Fruit fly (Drosophila melanogaster) whole organism, embryonic: ENCODE data around the gene CSN1b.

ENCODE experiments used
- CG11695 ChIP-seq: fragments of 200-800 bp; sonication (Bioruptor generic); IDR thresholded peaks from 3 replicates; pipeline ENCODE4 v1.3.6; 2022; ENCODE audit warnings: missing biosample characterization, missing genetic modification characterization
- CG11723 ChIP-seq: fragments of 200-800 bp; sonication (Bioruptor generic); optimal IDR thresholded peaks from 2 replicates; lab custom pipeline; 2017; ENCODE audit warnings: missing biosample characterization, mild to moderate bottlenecking, missing genetic modification characterization
- CG12219 ChIP-seq: fragments of 200-800 bp; sonication (Bioruptor generic); optimal IDR thresholded peaks from 3 replicates; lab custom pipeline; 2018; ENCODE audit warnings: missing biosample characterization, mild to moderate bottlenecking, missing genetic modification characterization
- CG12769 ChIP-seq: fragments of 200-800 bp; sonication (Bioruptor generic); optimal IDR thresholded peaks from 2 replicates; lab custom pipeline; 2019; ENCODE audit warnings: missing biosample characterization, mild to moderate bottlenecking, missing genetic modification characterization, moderate library complexity
- CG13775 ChIP-seq: fragments of 200-800 bp; sonication (Bioruptor generic); optimal IDR thresholded peaks from 3 replicates; lab custom pipeline; 2017; ENCODE audit warnings: missing biosample characterization, mild to moderate bottlenecking, missing genetic modification characterization
- CG14710 ChIP-seq: fragments of 200-800 bp; sonication (Bioruptor generic); optimal IDR thresholded peaks from 3 replicates; lab custom pipeline; 2019; ENCODE audit warnings: missing biosample characterization, mild to moderate bottlenecking, missing genetic modification characterization, moderate library complexity
- CG15696 ChIP-seq: fragments of 200-800 bp; sonication (Bioruptor generic); optimal IDR thresholded peaks from 2 replicates; lab custom pipeline; 2019; ENCODE audit warnings: missing biosample characterization, mild to moderate bottlenecking, missing genetic modification characterization, moderate library complexity
- CG1602 ChIP-seq: fragments of 200-800 bp; sonication (Bioruptor generic); optimal IDR thresholded peaks from 3 replicates; lab custom pipeline; 2016; ENCODE audit warnings: missing biosample characterization, missing genetic modification characterization
- CG1647 ChIP-seq: fragments of 200-800 bp; sonication (Bioruptor generic); optimal IDR thresholded peaks from 3 replicates; lab custom pipeline; 2016; ENCODE audit warnings: missing biosample characterization, missing genetic modification characterization
- CG17328 ChIP-seq: fragments of 200-800 bp; sonication (Bioruptor generic); IDR thresholded peaks from 2 replicates; pipeline ENCODE4 v1.3.6; 2022; ENCODE audit warnings: missing biosample characterization, missing genetic modification characterization
- CG17361 ChIP-seq: fragments of 200-800 bp; sonication (Bioruptor generic); IDR thresholded peaks from 3 replicates; pipeline ENCODE4 v1.3.6; 2022; ENCODE audit warnings: missing biosample characterization, missing genetic modification characterization
- CG18599 ChIP-seq: fragments of 200-800 bp; sonication (Bioruptor generic); optimal IDR thresholded peaks from 3 replicates; lab custom pipeline; 2017; ENCODE audit warnings: missing biosample characterization, missing genetic modification characterization, mild to moderate bottlenecking, moderate library complexity, missing genetic modification reagents
- CG2116 ChIP-seq: fragments of 200-800 bp; sonication (Bioruptor generic); optimal IDR thresholded peaks from 3 replicates; lab custom pipeline; 2018; ENCODE audit warnings: missing biosample characterization, mild to moderate bottlenecking, missing genetic modification characterization
- CG2120 ChIP-seq: fragments of 200-800 bp; sonication (Bioruptor generic); optimal IDR thresholded peaks from 3 replicates; lab custom pipeline; 2016; ENCODE audit warnings: missing biosample characterization, missing genetic modification characterization
- CG2712 ChIP-seq: fragments of 200-800 bp; optimal IDR thresholded peaks from 3 replicates; lab custom pipeline; 2019; ENCODE audit warnings: missing biosample characterization, mild to moderate bottlenecking, missing genetic modification characterization, moderate library complexity
- CG31365 ChIP-seq: fragments of 200-800 bp; sonication (Bioruptor generic); optimal IDR thresholded peaks from 2 replicates; lab custom pipeline; 2018; ENCODE audit warnings: missing biosample characterization, mild to moderate bottlenecking, missing genetic modification characterization
- CG3726 ChIP-seq: fragments of 200-800 bp; sonication (Bioruptor generic); IDR thresholded peaks from 3 replicates; pipeline ENCODE4, ENCODE4 v1.3.6; 2022; ENCODE audit warnings: missing biosample characterization, missing genetic modification characterization
- CG3847 ChIP-seq: fragments of 200-800 bp; sonication (Bioruptor generic); IDR thresholded peaks from 2 replicates; pipeline ENCODE4 v1.3.6; 2022; ENCODE audit warnings: missing biosample characterization, missing genetic modification characterization
- CG7786 ChIP-seq: fragments of 200-800 bp; sonication (Bioruptor generic); optimal IDR thresholded peaks from 2 replicates; lab custom pipeline; 2016; ENCODE audit warnings: missing biosample characterization, missing genetic modification characterization
- CG7928 ChIP-seq: fragments of 200-800 bp; sonication (Bioruptor generic); optimal IDR thresholded peaks from 2 replicates; lab custom pipeline; 2017; ENCODE audit warnings: missing biosample characterization, mild to moderate bottlenecking, missing genetic modification characterization
- CkIIα-i1 ChIP-seq: fragments of 200-800 bp; sonication (Bioruptor generic); IDR thresholded peaks from 2 replicates; pipeline ENCODE4 v1.3.6; 2022; ENCODE audit warnings: missing biosample characterization, missing genetic modification characterization
- H2.0 ChIP-seq: fragments of 200-800 bp; sonication (Bioruptor generic); IDR thresholded peaks from 2 replicates; pipeline ENCODE4 v1.3.6; 2022; ENCODE audit warnings: missing biosample characterization, missing genetic modification characterization
- Hr51 ChIP-seq, 2 experiments: fragments of 200-800 bp; sonication (Bioruptor generic); optimal IDR thresholded peaks; 2 replicates in 1 of 2; 3 replicates in 1 of 2; lab custom pipeline; 2016 to 2018; ENCODE audit warnings: missing biosample characterization in 2 of 2, missing genetic modification characterization in 2 of 2, mild to moderate bottlenecking in 1 of 2, moderate library complexity in 1 of 2
- Med ChIP-seq: fragments of 200-800 bp; sonication (Bioruptor generic); peaks from one replicate; lab custom pipeline; 2016; ENCODE audit warnings: missing biosample characterization, missing genetic modification characterization, mild to moderate bottlenecking, inconsistent platforms, moderate library complexity
- Mrtf ChIP-seq: fragments of 200-800 bp; sonication (Bioruptor generic); IDR thresholded peaks from 3 replicates; pipeline ENCODE4 v1.3.6; 2022; ENCODE audit warnings: missing biosample characterization, missing genetic modification characterization
- NK7.1 ChIP-seq: fragments of 200-800 bp; sonication (Bioruptor generic); optimal IDR thresholded peaks from 3 replicates; lab custom pipeline; 2016; ENCODE audit warnings: missing biosample characterization, missing genetic modification characterization
- PHDP ChIP-seq: fragments of 200-800 bp; sonication (Bioruptor generic); optimal IDR thresholded peaks from 3 replicates; lab custom pipeline; 2018; ENCODE audit warnings: missing biosample characterization, mild to moderate bottlenecking, missing genetic modification characterization, moderate library complexity
- Ptx1 ChIP-seq: fragments of 200-800 bp; sonication (Bioruptor generic); IDR thresholded peaks from 2 replicates; pipeline ENCODE4 v1.3.6; 2022; ENCODE audit warnings: missing biosample characterization, missing genetic modification characterization
- Sry-δ ChIP-seq: fragments of 200-800 bp; sonication (Bioruptor generic); optimal IDR thresholded peaks from 2 replicates; lab custom pipeline; 2016; ENCODE audit warnings: missing biosample characterization, missing genetic modification characterization
- Vsx1 ChIP-seq: fragments of 200-800 bp; sonication (Bioruptor generic); optimal IDR thresholded peaks from 2 replicates; lab custom pipeline; 2017; ENCODE audit warnings: missing biosample characterization, mild to moderate bottlenecking, missing genetic modification characterization, missing genetic modification reagents
- ap ChIP-seq: fragments of 200-800 bp; sonication (Bioruptor generic); IDR thresholded peaks from 2 replicates; pipeline ENCODE4 v1.3.6; 2022; ENCODE audit warnings: missing biosample characterization, missing genetic modification characterization
- cwo ChIP-seq: fragments of 200-800 bp; sonication (Bioruptor generic); optimal IDR thresholded peaks from 3 replicates; lab custom pipeline; 2017; ENCODE audit warnings: missing biosample characterization, missing genetic modification characterization, mild to moderate bottlenecking, moderate library complexity, missing genetic modification reagents
- dati ChIP-seq: fragments of 200-800 bp; sonication (Bioruptor generic); IDR thresholded peaks from 2 replicates; pipeline ENCODE4 v1.3.6; 2022; ENCODE audit warnings: missing biosample characterization, missing genetic modification characterization
- dmrt11E ChIP-seq: fragments of 200-800 bp; sonication (Bioruptor generic); optimal IDR thresholded peaks from 3 replicates; lab custom pipeline; 2018; ENCODE audit warnings: missing biosample characterization, mild to moderate bottlenecking, missing genetic modification characterization, moderate library complexity
- dmrt99B ChIP-seq: fragments of 200-800 bp; sonication (Bioruptor generic); optimal IDR thresholded peaks from 2 replicates; lab custom pipeline; 2018; ENCODE audit warnings: missing biosample characterization, mild to moderate bottlenecking, missing genetic modification characterization, moderate library complexity
- dysf ChIP-seq: fragments of 200-800 bp; sonication (Bioruptor generic); IDR thresholded peaks from 3 replicates; pipeline ENCODE4 v1.3.6; 2022; ENCODE audit warnings: missing biosample characterization, missing genetic modification characterization
- fru ChIP-seq: fragments of >200 bp; optimal IDR thresholded peaks from 2 replicates; lab custom pipeline; 2017
- gro ChIP-seq: fragments of 200-800 bp; sonication (Bioruptor generic); optimal IDR thresholded peaks from 2 replicates; lab custom pipeline; 2016; ENCODE audit warnings: missing biosample characterization, missing genetic modification characterization
- ind ChIP-seq: fragments of 200-800 bp; sonication (Bioruptor generic); optimal IDR thresholded peaks from 3 replicates; lab custom pipeline; 2016; ENCODE audit warnings: missing biosample characterization, missing genetic modification characterization
- luna ChIP-seq: fragments of 200-800 bp; sonication (Bioruptor generic); optimal IDR thresholded peaks from 2 replicates; lab custom pipeline; 2016; ENCODE audit warnings: missing biosample characterization, missing genetic modification characterization
- pho ChIP-seq: fragments of 200-800 bp; sonication (Bioruptor generic); optimal IDR thresholded peaks from 2 replicates; lab custom pipeline; 2016; ENCODE audit warnings: missing biosample characterization, missing genetic modification characterization
- salm ChIP-seq: fragments of 200-800 bp; sonication (Bioruptor generic); optimal IDR thresholded peaks from 2 replicates; lab custom pipeline; 2018; ENCODE audit warnings: missing biosample characterization, mild to moderate bottlenecking, missing genetic modification characterization
- schlank ChIP-seq: fragments of 200-800 bp; sonication (Bioruptor generic); optimal IDR thresholded peaks from 2 replicates; lab custom pipeline; 2018; ENCODE audit warnings: missing biosample characterization, mild to moderate bottlenecking, missing genetic modification characterization
- scrt ChIP-seq: fragments of 200-800 bp; sonication (Bioruptor generic); optimal IDR thresholded peaks from 2 replicates; lab custom pipeline; 2018; ENCODE audit warnings: missing biosample characterization, mild to moderate bottlenecking, missing genetic modification characterization, moderate library complexity
- slou ChIP-seq: fragments of 200-800 bp; sonication (Bioruptor generic); optimal IDR thresholded peaks from 3 replicates; lab custom pipeline; 2016; ENCODE audit warnings: missing biosample characterization, missing genetic modification characterization
- sug ChIP-seq: fragments of 200-800 bp; optimal IDR thresholded peaks from 2 replicates; lab custom pipeline; 2019; ENCODE audit warnings: missing biosample characterization, mild to moderate bottlenecking, missing genetic modification characterization, moderate library complexity
- toy ChIP-seq: fragments of 200-800 bp; sonication (Bioruptor generic); IDR thresholded peaks from 2 replicates; pipeline ENCODE4 v1.3.6; 2022; ENCODE audit warnings: missing biosample characterization, missing genetic modification characterization
- trem ChIP-seq: fragments of 200-800 bp; optimal IDR thresholded peaks from 3 replicates; lab custom pipeline; 2019; ENCODE audit warnings: missing biosample characterization, mild to moderate bottlenecking, missing genetic modification characterization, moderate library complexity
- tx ChIP-seq: fragments of 200-800 bp; sonication (Bioruptor generic); optimal IDR thresholded peaks from 2 replicates; lab custom pipeline; 2016; ENCODE audit warnings: missing biosample characterization, missing genetic modification characterization
- wdn ChIP-seq: fragments of 200-800 bp; sonication (Bioruptor generic); IDR thresholded peaks from 2 replicates; pipeline ENCODE4 v1.3.6; 2022; ENCODE audit warnings: missing biosample characterization, missing genetic modification characterization
- wor ChIP-seq: fragments of 200-800 bp; sonication (Bioruptor generic); IDR thresholded peaks from 2 replicates; pipeline ENCODE4 v1.3.6; 2022; ENCODE audit warnings: missing biosample characterization, missing genetic modification characterization
- z ChIP-seq: fragments of 200-800 bp; sonication (Bioruptor generic); IDR thresholded peaks from 3 replicates; pipeline ENCODE4 v1.3.6; 2022; ENCODE audit warnings: missing biosample characterization, missing genetic modification characterization

CSN1b gene

DNA sequence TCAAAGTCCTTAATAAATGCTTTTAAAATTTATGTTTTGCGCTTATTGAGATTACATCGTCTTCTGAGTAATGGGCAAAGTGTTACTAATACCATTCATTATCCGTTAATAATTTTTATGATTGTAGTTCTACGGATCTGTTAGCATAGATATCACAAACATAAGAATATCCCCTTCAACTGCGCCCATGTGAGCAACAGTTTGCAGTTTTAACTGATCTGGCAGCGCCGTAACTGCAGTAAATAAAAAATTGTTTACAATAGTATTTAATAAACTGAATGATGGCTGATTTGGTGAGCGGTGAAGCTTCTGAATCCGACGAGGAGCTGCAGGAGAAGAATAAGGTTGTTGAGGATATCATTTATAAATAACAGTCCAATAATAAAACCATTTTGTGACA lies 34.7 kb downstream of the CSN1b start, which contains the start of gene Blos3 (continued):
- TF ChIP-seq CG1647 (GFP tag; lab: Kevin White, UChicago) (peak; percentile 51), Sry-δ (GFP tag; lab: Kevin White, UChicago) (peak; percentile 29), Hr51 (GFP tag; optimal IDR thresholded peaks at IDR 0.05; lab: Kevin White, UChicago) (peak in 1 of 2 experiments; percentile 9), CG15696 (peak; percentile 40), CG11695 (GFP tag; lab: Robert Waterston, UW) (peak; percentile 22; the same call in 1 of the 3 replicates), CG17328 (peak; percentile 27; the same call in 1 of the 2 replicates), CG14710 (peak; percentile 34), tx (GFP tag; lab: Kevin White, UChicago) (peak; percentile 16), CG12219 (GFP tag; lab: Kevin White, UChicago) (peak; percentile 9), slou (no peak), CG17361 (GFP tag; lab: Robert Waterston, UW) (0 out of 3 replicates have a peak, but pooled peaks have one; percentile 21), dmrt11E (tag; lab: Kevin White, UChicago) (peak; percentile 5), CG31365 (tag; lab: Kevin White, UChicago) (no peak), CG3726 (no peak), Vsx1 (GFP tag; lab: Kevin White, UChicago) (no peak), PHDP (tag; lab: Kevin White, UChicago) (no peak), trem (tag; lab: Kevin White, UChicago) (peak; percentile 55), dmrt99B (tag; lab: Kevin White, UChicago) (no peak), CG12769 (no peak), Med (GFP tag; lab: Kevin White, UChicago) (peak; percentile 93), ind (GFP tag; lab: Kevin White, UChicago) (peak; percentile 52), CG2116 (GFP tag; lab: Kevin White, UChicago) (no peak), wor (GFP tag; lab: Robert Waterston, UW) (no peak), schlank (tag; lab: Kevin White, UChicago) (no peak), wdn (GFP tag; lab: Robert Waterston, UW) (no peak), gro (GFP tag; lab: Kevin White, UChicago) (peak; percentile 83), CG7786 (GFP tag; lab: Kevin White, UChicago) (peak; percentile 31), H2.0 (GFP tag; lab: Robert Waterston, UW) (no peak), scrt (GFP tag; lab: Kevin White, UChicago) (peak; percentile 89), CG1602 (GFP tag; lab: Kevin White, UChicago) (peak; percentile 28), salm (tag; lab: Kevin White, UChicago) (peak; percentile 6), toy (no peak), luna (GFP tag; lab: Kevin White, UChicago) (no peak), dati (no peak), CG2712 (tag; lab: Kevin White, UChicago) (peak; percentile 54), sug (tag; lab: Kevin White, UChicago) (no peak), CG18599 (peak; percentile 57), CG11723 (GFP tag; lab: Kevin White, UChicago) (peak; percentile 20), pho (GFP tag; lab: Kevin White, UChicago) (peak; percentile 57), Mrtf (GFP tag; lab: Robert Waterston, UW) (no peak), CG13775 (peak; percentile 15), fru (lab: Kevin White, UChicago) (no peak), CkIIα-i1 (GFP tag; lab: Robert Waterston, UW) (no peak), CG2120 (GFP tag; lab: Kevin White, UChicago) (peak; percentile 71), CG7928 (GFP tag; lab: Kevin White, UChicago) (no peak), Ptx1 (peak; percentile 18; the same call in 1 of the 2 replicates), CG3847 (GFP tag; lab: Robert Waterston, UW) (0 out of 2 replicates have a peak, but pooled peaks have one; percentile 6), cwo (no peak), z (GFP tag; lab: Robert Waterston, UW) (no peak), dysf (GFP tag; lab: Robert Waterston, UW) (no peak), NK7.1 (GFP tag; lab: Kevin White, UChicago) (no peak), ap (0 out of 2 replicates have a peak, but pooled peaks have one; percentile 7)
